Worm (Caenorhabditis elegans) whole organism, young adult: ENCODE measurements around the gene C31B8.9.

ENCODE experiments used
- B0336.3 ChIP-seq: fragments of 200-800 bp; sonication (Bioruptor generic); IDR thresholded peaks from 2 replicates; pipeline ENCODE4 v1.3.6; 2022; ENCODE audit warnings: missing genetic modification characterization, missing compliant biosample characterization
- D2030.7 ChIP-seq: fragments of 200-800 bp; sonication (Bioruptor generic); IDR thresholded peaks from 2 replicates; pipeline ENCODE4 v1.3.6; 2022; ENCODE audit warnings: missing genetic modification reagents, missing genetic modification characterization, missing compliant biosample characterization
- F23B12.7 ChIP-seq: sonication (generic microtip); optimal IDR thresholded peaks from 2 replicates; lab custom pipeline; 2017; ENCODE audit warnings: missing genetic modification characterization, mild to moderate bottlenecking, missing compliant biosample characterization, antibody characterized with exemption, moderate library complexity; ENCODE audit not compliant: insufficient read depth
- F37B4.10 ChIP-seq: fragments of 200-800 bp; sonication (Bioruptor generic); IDR thresholded peaks from 2 replicates; pipeline ENCODE4 v1.3.6; 2022; ENCODE audit warnings: missing genetic modification characterization, missing compliant biosample characterization
- F52B5.7 ChIP-seq: sonication (generic microtip); optimal IDR thresholded peaks from 2 replicates; lab custom pipeline; 2016; ENCODE audit warnings: mild to moderate bottlenecking, missing genetic modification characterization, missing compliant biosample characterization
- Y53G8AR.9 ChIP-seq: fragments of 200-800 bp; sonication (Bioruptor generic); conservative IDR thresholded peaks from 2 replicates; pipeline ENCODE4 v1.3.6; 2022; ENCODE audit warnings: missing genetic modification reagents, missing genetic modification characterization, missing compliant biosample characterization
- Y56A3A.18 ChIP-seq: fragments of 200-800 bp; sonication (Bioruptor generic); IDR thresholded peaks from 2 replicates; pipeline ENCODE4 v1.3.6; 2022; ENCODE audit warnings: missing genetic modification reagents, missing genetic modification characterization, missing compliant biosample characterization
- ZK185.1 ChIP-seq: sonication (generic microtip); optimal IDR thresholded peaks from 2 replicates; lab custom pipeline; 2016; ENCODE audit warnings: mild to moderate bottlenecking, missing genetic modification characterization, missing compliant biosample characterization; ENCODE audit not compliant: poor library complexity, severe bottlenecking
- akir-1 ChIP-seq: fragments of 200-800 bp; sonication (Bioruptor generic); optimal IDR thresholded peaks from 2 replicates; lab custom pipeline; 2018; ENCODE audit warnings: mild to moderate bottlenecking, missing genetic modification characterization, moderate library complexity, missing compliant biosample characterization
- atf-7 ChIP-seq: sonication (generic microtip); optimal IDR thresholded peaks from 2 replicates; lab custom pipeline; 2017; ENCODE audit warnings: mild to moderate bottlenecking, missing genetic modification characterization, missing compliant biosample characterization
- attf-3 ChIP-seq: fragments of 200-800 bp; sonication (Bioruptor generic); conservative IDR thresholded peaks from 2 replicates; pipeline ENCODE4 v1.3.6; 2022; ENCODE audit warnings: missing genetic modification reagents, missing genetic modification characterization, missing compliant biosample characterization
- cebp-1 ChIP-seq, 2 experiments: fragments of 200-800 bp in 1 of 2; sonication (Bioruptor generic) in 1 of 2; sonication (generic microtip) in 1 of 2; IDR thresholded peaks in 1 of 2; optimal IDR thresholded peaks in 1 of 2; 2 replicates each; pipeline versions ENCODE4 v1.3.6 to Lab custom; 2017 to 2022; ENCODE audit warnings: missing compliant biosample characterization in 2 of 2, missing genetic modification characterization in 2 of 2, mild to moderate bottlenecking in 1 of 2, missing genetic modification reagents in 1 of 2, moderate library complexity in 1 of 2
- chd-7 ChIP-seq: sonication (generic microtip); optimal IDR thresholded peaks from 2 replicates; lab custom pipeline; 2016; ENCODE audit warnings: mild to moderate bottlenecking, missing genetic modification characterization, moderate library complexity, missing compliant biosample characterization
- dox-1 ChIP-seq: fragments of 200-800 bp; sonication (Bioruptor generic); IDR thresholded peaks from 2 replicates; pipeline ENCODE4 v1.3.6; 2022; ENCODE audit warnings: missing genetic modification reagents, missing genetic modification characterization, missing compliant biosample characterization
- hsf-1 ChIP-seq: fragments of 200-800 bp; sonication (Bioruptor generic); IDR thresholded peaks from 2 replicates; pipeline ENCODE4 v1.3.6; 2022; ENCODE audit warnings: missing genetic modification reagents, missing genetic modification characterization, missing compliant biosample characterization
- lag-1 ChIP-seq: fragments of 200-800 bp; sonication (Bioruptor generic); IDR thresholded peaks from 2 replicates; pipeline ENCODE4 v1.3.6; 2022; ENCODE audit warnings: missing genetic modification reagents, missing genetic modification characterization, missing compliant biosample characterization
- let-607 ChIP-seq, 2 experiments: fragments of 200-800 bp in 1 of 2; sonication (Bioruptor generic) in 1 of 2; sonication (generic microtip) in 1 of 2; optimal IDR thresholded peaks; 2 replicates each; lab custom pipeline; 2016 to 2018; ENCODE audit warnings: mild to moderate bottlenecking in 2 of 2, missing compliant biosample characterization in 2 of 2, missing genetic modification characterization in 2 of 2, moderate library complexity in 2 of 2, missing genotype in 1 of 2
- lin-40 ChIP-seq: sonication (generic microtip); optimal IDR thresholded peaks from 2 replicates; lab custom pipeline; 2016; ENCODE audit warnings: missing genetic modification characterization, mild to moderate bottlenecking, missing compliant biosample characterization, missing genotype, missing genetic modification reagents
- lin-54 ChIP-seq: fragments of 200-800 bp; sonication (Bioruptor generic); optimal IDR thresholded peaks from 2 replicates; lab custom pipeline; 2018; ENCODE audit warnings: mild to moderate bottlenecking, missing genetic modification characterization, missing compliant biosample characterization
- lir-1 ChIP-seq: fragments of 200-800 bp; sonication (Bioruptor generic); conservative IDR thresholded peaks from 2 replicates; pipeline ENCODE4 v1.3.6; 2022; ENCODE audit warnings: missing genetic modification reagents, missing genetic modification characterization, missing compliant biosample characterization
- madf-10 ChIP-seq: sonication (generic microtip); optimal IDR thresholded peaks from 2 replicates; lab custom pipeline; 2016; ENCODE audit warnings: mild to moderate bottlenecking, missing genetic modification characterization, missing compliant biosample characterization
- madf-3 ChIP-seq: fragments of 200-800 bp; sonication (Bioruptor generic); IDR thresholded peaks from 2 replicates; pipeline ENCODE4 v1.3.6; 2022; ENCODE audit warnings: missing genetic modification reagents, missing genetic modification characterization, missing compliant biosample characterization
- nfya-1 ChIP-seq: sonication (generic microtip); optimal IDR thresholded peaks from 2 replicates; lab custom pipeline; 2017; ENCODE audit warnings: antibody characterized with exemption, missing compliant biosample characterization, missing genetic modification characterization, borderline replicate concordance; ENCODE audit not compliant: insufficient read depth
- nfyb-1 ChIP-seq: fragments of 200-800 bp; sonication (Bioruptor generic); IDR thresholded peaks from 2 replicates; pipeline ENCODE4 v1.3.6; 2022; ENCODE audit warnings: missing genetic modification reagents, missing genetic modification characterization, missing compliant biosample characterization
- nhr-120 ChIP-seq: fragments of 200-800 bp; sonication (Bioruptor generic); IDR thresholded peaks from 2 replicates; pipeline ENCODE4 v1.3.6; 2022; ENCODE audit warnings: missing genetic modification characterization, missing compliant biosample characterization
- nhr-27 ChIP-seq: fragments of 200-800 bp; sonication (Bioruptor generic); optimal IDR thresholded peaks from 2 replicates; lab custom pipeline; 2018; ENCODE audit warnings: mild to moderate bottlenecking, missing genetic modification characterization, moderate library complexity, missing compliant biosample characterization
- nhr-80 ChIP-seq: sonication (generic microtip); optimal IDR thresholded peaks from 2 replicates; lab custom pipeline; 2016; ENCODE audit warnings: missing genetic modification characterization, missing compliant biosample characterization
- nhr-90 ChIP-seq: sonication (generic microtip); optimal IDR thresholded peaks from 2 replicates; lab custom pipeline; 2016; ENCODE audit warnings: missing genotype, mild to moderate bottlenecking, missing genetic modification characterization, missing compliant biosample characterization
- pha-4 ChIP-seq: fragments of 150-350 bp; sonication (generic microtip); optimal IDR thresholded peaks from 2 replicates; lab custom pipeline; 2014; ENCODE audit warnings: missing biosample characterization, missing genetic modification reagents, missing genetic modification characterization
- rcor-1 ChIP-seq: fragments of 200-800 bp; sonication (Bioruptor generic); IDR thresholded peaks from 2 replicates; pipeline ENCODE4 v1.3.6; 2022; ENCODE audit warnings: missing genetic modification reagents, missing genetic modification characterization, missing compliant biosample characterization
- repo-1 ChIP-seq: sonication (generic microtip); optimal IDR thresholded peaks from 2 replicates; lab custom pipeline; 2017; ENCODE audit warnings: mild to moderate bottlenecking, missing genetic modification characterization, missing compliant biosample characterization
- rpc-1 ChIP-seq, 2 experiments: fragments of 150-350 bp in 1 of 2; sonication (generic microtip) in 1 of 2; optimal IDR thresholded peaks; 2 replicates each; lab custom pipeline; 2014 to 2018; ENCODE audit warnings: missing biosample characterization in 1 of 2, missing genetic modification characterization in 1 of 2, missing genetic modification reagents in 1 of 2, missing genotype in 1 of 2
- snpc-1.1 ChIP-seq: sonication (generic microtip); optimal IDR thresholded peaks from 2 replicates; lab custom pipeline; 2017; ENCODE audit warnings: missing genetic modification characterization, mild to moderate bottlenecking, missing compliant biosample characterization, antibody characterized with exemption, moderate library complexity, missing genotype, missing genetic modification reagents; ENCODE audit not compliant: insufficient read depth
- sptf-2 ChIP-seq: fragments of 200-800 bp; sonication (Bioruptor generic); optimal IDR thresholded peaks from 2 replicates; lab custom pipeline; 2018; ENCODE audit warnings: mild to moderate bottlenecking, missing genetic modification characterization, missing compliant biosample characterization
- tlf-1 ChIP-seq: fragments of 200-800 bp; sonication (Bioruptor generic); optimal IDR thresholded peaks from 2 replicates; lab custom pipeline; 2018; ENCODE audit warnings: mild to moderate bottlenecking, missing genetic modification characterization, missing compliant biosample characterization
- ztf-22 ChIP-seq: fragments of 200-800 bp; sonication (Bioruptor generic); optimal IDR thresholded peaks from 2 replicates; lab custom pipeline; 2018; ENCODE audit warnings: mild to moderate bottlenecking, missing genetic modification characterization, moderate library complexity, missing compliant biosample characterization

Gene C31B8.9

ce11 chrV:2876188-2876831, 36.5 kb downstream of the C31B8.9 start:
- TF ChIP-seq ZK185.1 (tag; lab: Kevin White, UChicago), result no peak
- TF ChIP-seq F37B4.10, result peak; percentile 95; the same call in 1 of the 2 replicates
- TF ChIP-seq F52B5.7, result peak; percentile 0
- no peak for TF ChIP-seq F23B12.7 (tag; lab: Kevin White, UChicago)
- no peak for TF ChIP-seq lir-1 (GFP tag; lab: Robert Waterston, UW)

ce11 chrV:2875422-2875821, 37.4 kb downstream of the C31B8.9 start, which contains the start of gene folt-2:
Gene folt-2, minus strand, starts transcription at chrV:2875600.
- TF ChIP-seq atf-7 (tag; lab: Kevin White, UChicago), result peak; percentile 5
- peak; percentile 76 for TF ChIP-seq nhr-80 (tag; lab: Kevin White, UChicago)
- no peak for TF ChIP-seq D2030.7 (GFP tag; lab: Robert Waterston, UW)
- TF ChIP-seq, all 124 proteins: peak for 2

- TF ChIP-seq F37B4.10 (peak; percentile 98), nhr-27 (no peak), nhr-90 (tag; lab: Kevin White, UChicago) (no peak), lin-40 (tag; lab: Kevin White, UChicago) (no peak), sptf-2 (no peak), let-607 (tag; optimal IDR thresholded peaks at IDR 0.05; lab: Kevin White, UChicago) (no peak), rpc-1 (optimal IDR thresholded peaks at IDR 0.05; lab: Kevin White, UChicago) (no peak), rpc-1 (tag; optimal IDR thresholded peaks at IDR 0.05; lab: Kevin White, UChicago) (no peak), madf-3 (GFP tag; lab: Robert Waterston, UW) (0 out of 2 replicates have a peak, but pooled peaks have one; percentile 20), attf-3 (GFP tag; lab: Robert Waterston, UW) (no peak), rcor-1 (GFP tag; lab: Robert Waterston, UW) (no peak)
- TF ChIP-seq, all 124 proteins: peak for 2
Observed at ce11 chrV:2872947-2873346, 39.9 kb downstream of the C31B8.9 start.

ce11 chrV:2871754-2872504, 40.9 kb downstream of the C31B8.9 start:
- TF ChIP-seq madf-10 (tag; lab: Kevin White, UChicago) (peak; percentile 29), atf-7 (tag; lab: Kevin White, UChicago) (peak; percentile 11), lag-1 (GFP tag; lab: Robert Waterston, UW) (no peak), nhr-120 (GFP tag; lab: Robert Waterston, UW) (no peak), dox-1 (GFP tag; lab: Robert Waterston, UW) (peak; percentile 23; the same call in 1 of the 2 replicates), snpc-1.1 (no peak), Y56A3A.18 (peak; percentile 16; the same call in 1 of the 2 replicates), Y53G8AR.9 (GFP tag; lab: Robert Waterston, UW) (peak; percentile 62), F23B12.7 (tag; lab: Kevin White, UChicago) (no peak), nhr-90 (tag; lab: Kevin White, UChicago) (peak; percentile 62), chd-7 (tag; lab: Kevin White, UChicago) (peak; percentile 54), tlf-1 (GFP tag; lab: Kevin White, UChicago) (no peak), F37B4.10 (peak; percentile 98), pha-4 (tag; lab: Kevin White, UChicago) (no peak), akir-1 (GFP tag; lab: Kevin White, UChicago) (no peak), nfya-1 (tag; lab: Kevin White, UChicago) (no peak), nfyb-1 (GFP tag; lab: Robert Waterston, UW) (peak; percentile 77), B0336.3 (GFP tag; lab: Robert Waterston, UW) (peak; percentile 37; the same call in 1 of the 2 replicates), repo-1 (tag; lab: Kevin White, UChicago) (peak; percentile 45), F52B5.7 (no peak), ztf-22 (peak; percentile 50), nhr-80 (tag; lab: Kevin White, UChicago) (peak; percentile 69), lin-54 (GFP tag; lab: Kevin White, UChicago) (peak; percentile 14), cebp-1 (GFP tag; IDR thresholded peaks at IDR 0.05; lab: Robert Waterston, UW) (no peak), cebp-1 (tag; optimal IDR thresholded peaks at IDR 0.05; lab: Kevin White, UChicago) (no peak), hsf-1 (GFP tag; lab: Robert Waterston, UW) (peak; percentile 40; the same call in 1 of the 2 replicates)
